Fruit fly (Drosophila melanogaster): ENCODE measurements around the gene Uba4.
A peak's percentile ranks its signal among the peaks of the same experiment; 100 is the strongest.

Uba4 gene

dm6 chr2L:8528951-8529430 lies 11.8 kb downstream of the Uba4 start, which contains the start of gene CG17834 (continued):
- TF ChIP-seq dsx (GFP tag; optimal IDR thresholded peaks at IDR 0.05; ENCODE audit: poor library complexity, severe bottlenecking) (no peak), Ets96B (tag; optimal IDR thresholded peaks at IDR 0.05) (no peak), Met (GFP tag; optimal IDR thresholded peaks at IDR 0.05) (no peak), OdsH (GFP tag; optimal IDR thresholded peaks at IDR 0.05) (no peak), CG8119 (GFP tag; IDR thresholded peaks at IDR 0.05) (peak; percentile 50; the same call in 2 of the 3 replicates), dac (GFP tag; optimal IDR thresholded peaks at IDR 0.05) (no peak), CG11902 (GFP tag; optimal IDR thresholded peaks at IDR 0.05) (no peak), Eip93F (GFP tag; optimal IDR thresholded peaks at IDR 0.05) (no peak), achi (GFP tag; optimal IDR thresholded peaks at IDR 0.05) (no peak), CG6792 (GFP tag; optimal IDR thresholded peaks at IDR 0.05) (no peak), CG32006 (GFP tag; optimal IDR thresholded peaks at IDR 0.05) (no peak), ss (GFP tag; optimal IDR thresholded peaks at IDR 0.05) (peak; percentile 13 to 41), CG6808 (GFP tag; optimal IDR thresholded peaks at IDR 0.05) (peak; percentile 6), fd59A (GFP tag; optimal IDR thresholded peaks at IDR 0.05) (no peak), topi (GFP tag; optimal IDR thresholded peaks at IDR 0.05) (no peak), CG16779 (tag; optimal IDR thresholded peaks at IDR 0.05) (no peak), CG6276 (GFP tag; optimal IDR thresholded peaks at IDR 0.05) (peak; percentile 3), Lpt (GFP tag; optimal IDR thresholded peaks at IDR 0.05) (no peak), CG8319 (GFP tag; optimal IDR thresholded peaks at IDR 0.05) (no peak), CG11762 (GFP tag; optimal IDR thresholded peaks at IDR 0.05; ENCODE audit: insufficient read depth) (no peak), CG8632 (GFP tag; optimal IDR thresholded peaks at IDR 0.05) (no peak), fkh (GFP tag; optimal IDR thresholded peaks at IDR 0.05) (no peak), CG31627 (GFP tag; optimal IDR thresholded peaks at IDR 0.05) (no peak), Smox (GFP tag; optimal IDR thresholded peaks at IDR 0.05) (no peak), CG6163 (GFP tag; IDR thresholded peaks at IDR 0.05) (peak; percentile 68; the same call in 2 of the 3 replicates), CG7368 (GFP tag; optimal IDR thresholded peaks at IDR 0.05) (no peak), Hr38 (GFP tag; optimal IDR thresholded peaks at IDR 0.05) (no peak), Hr4 (GFP tag; optimal IDR thresholded peaks at IDR 0.05) (no peak), cyc (GFP tag; optimal IDR thresholded peaks at IDR 0.05) (no peak), Sox15 (GFP tag; optimal IDR thresholded peaks at IDR 0.05) (no peak), CG4318 (GFP tag; optimal IDR thresholded peaks at IDR 0.05) (no peak)

dm6 chr2L:8530189-8530588 lies 13.0 kb downstream of the Uba4 start:
- no peak for TF ChIP-seq Ets96B (tag; optimal IDR thresholded peaks at IDR 0.05)
- TF ChIP-seq vri (GFP tag; optimal IDR thresholded peaks at IDR 0.05) = peak; percentile 42
- TF ChIP-seq achi (GFP tag; optimal IDR thresholded peaks at IDR 0.05) = no peak

DNA sequence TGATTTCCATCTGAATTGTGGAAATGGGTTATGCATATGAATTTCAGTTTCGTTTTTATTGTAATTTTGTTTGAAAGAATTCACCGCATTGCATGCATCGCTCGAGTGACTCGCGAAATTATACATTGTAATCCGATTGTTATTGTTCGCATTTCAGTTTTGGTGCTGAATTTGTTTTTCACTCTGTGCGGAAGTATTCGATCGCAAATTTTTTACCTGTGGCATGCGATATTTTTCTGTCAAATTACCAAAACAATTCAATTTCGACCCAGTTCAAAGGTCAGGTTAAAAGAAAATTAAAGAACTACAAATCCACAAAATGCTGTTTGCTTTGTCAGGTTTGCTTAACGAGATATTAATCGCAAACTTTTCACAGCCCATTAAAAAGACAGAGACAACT lies 15.6 kb downstream of the Uba4 start:
- TF ChIP-seq Eip78C (GFP tag) = peak; percentile 12
- no peak for TF ChIP-seq Eip75B (GFP tag; optimal IDR thresholded peaks at IDR 0.05)
- no peak for TF ChIP-seq fd85E (GFP tag; optimal IDR thresholded peaks at IDR 0.05)
- TF ChIP-seq svp (GFP tag) = no peak
- no peak for TF ChIP-seq pdm3 (GFP tag; optimal IDR thresholded peaks at IDR 0.05)
- no peak for TF ChIP-seq CG34406 (GFP tag; optimal IDR thresholded peaks at IDR 0.05)
- no peak for TF ChIP-seq Hr38 (GFP tag; optimal IDR thresholded peaks at IDR 0.05)
- peak; percentile 48 for TF ChIP-seq dsx (GFP tag; optimal IDR thresholded peaks at IDR 0.05; ENCODE audit: poor library complexity, severe bottlenecking)
- TF ChIP-seq Eip93F (GFP tag; optimal IDR thresholded peaks at IDR 0.05) = no peak

DNA sequence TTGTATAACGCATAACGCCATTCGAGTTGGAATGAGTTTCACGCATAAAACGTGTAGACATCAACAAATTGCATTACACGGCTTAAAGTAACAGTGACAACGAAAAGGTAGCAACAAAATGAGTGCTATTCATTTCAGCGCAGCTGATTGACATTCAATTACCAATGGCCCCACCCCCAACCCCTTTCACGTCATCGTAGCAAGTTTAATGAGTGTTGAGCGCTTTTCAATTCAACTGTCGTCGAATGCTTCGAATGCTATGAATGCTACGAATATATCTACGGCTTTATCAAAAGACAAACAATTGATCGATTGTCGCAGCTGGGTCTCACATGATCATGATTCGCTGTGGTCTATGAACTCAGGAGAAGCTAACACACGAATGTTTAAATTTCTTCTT lies 16.4 kb downstream of the Uba4 start:
- TF ChIP-seq CG6854 (GFP tag; optimal IDR thresholded peaks at IDR 0.05) (no peak), fkh (GFP tag; optimal IDR thresholded peaks at IDR 0.05) (peak; percentile 28)
